Worm (Caenorhabditis elegans) whole organism, L4 larva: ENCODE results near the gene srh-11.

ENCODE experiments used
- F37D6.2 ChIP-seq: sonication (generic microtip); optimal IDR thresholded peaks from 2 replicates; lab custom pipeline; 2016; ENCODE audit warnings: mild to moderate bottlenecking, missing genetic modification characterization, missing compliant biosample characterization
- F44E2.7 ChIP-seq: fragments of 200-800 bp; sonication (Bioruptor generic); IDR thresholded peaks from 2 replicates; pipeline ENCODE4 v2.1.2; 2022; ENCODE audit warnings: missing genetic modification characterization, missing compliant biosample characterization
- ama-1 ChIP-seq: fragments of 150-350 bp; optimal IDR thresholded peaks from 2 replicates; lab custom pipeline; 2014; ENCODE audit warnings: inconsistent platforms, mixed read lengths
- ceh-62 ChIP-seq: sonication (generic microtip); optimal IDR thresholded peaks from 2 replicates; lab custom pipeline; 2017; ENCODE audit warnings: missing biosample characterization, missing genetic modification characterization
- cey-2 ChIP-seq: sonication (generic microtip); optimal IDR thresholded peaks from 3 replicates; lab custom pipeline; 2017; ENCODE audit warnings: missing genetic modification characterization, mild to moderate bottlenecking, missing compliant biosample characterization, antibody characterized with exemption, borderline replicate concordance; ENCODE audit not compliant: insufficient read depth
- fos-1 ChIP-seq: fragments of 150-350 bp; optimal IDR thresholded peaks from 2 replicates; lab custom pipeline; 2014; ENCODE audit warnings: missing biosample characterization, missing genetic modification characterization
- nhr-28 ChIP-seq: fragments of 150-350 bp; optimal IDR thresholded peaks from 2 replicates; lab custom pipeline; 2014; ENCODE audit warnings: missing biosample characterization, missing genetic modification characterization
- nhr-77 ChIP-seq: fragments of 150-350 bp; optimal IDR thresholded peaks from 2 replicates; lab custom pipeline; 2014; ENCODE audit warnings: missing biosample characterization, missing genetic modification characterization
- pha-4 ChIP-seq, 2 experiments: fragments of 150-350 bp in 1 of 2; fragments of 200-800 bp in 1 of 2; sonication (Bioruptor generic) in 1 of 2; IDR thresholded peaks in 1 of 2; optimal IDR thresholded peaks in 1 of 2; 2 replicates each; pipeline versions ENCODE4 v1.3.6 to Lab custom; 2014 to 2022; ENCODE audit warnings: missing genetic modification characterization in 2 of 2, missing genetic modification reagents in 2 of 2, missing biosample characterization in 1 of 2, missing compliant biosample characterization in 1 of 2
- php-3 ChIP-seq: fragments of 200-800 bp; sonication (Bioruptor generic); IDR thresholded peaks from 2 replicates; pipeline ENCODE4 v1.3.6; 2022; ENCODE audit warnings: missing genetic modification reagents, missing genetic modification characterization, missing compliant biosample characterization
- skn-1 ChIP-seq: fragments of 150-350 bp; optimal IDR thresholded peaks from 2 replicates; lab custom pipeline; 2014; ENCODE audit warnings: missing biosample characterization, missing genetic modification characterization
- spr-3 ChIP-seq: fragments of 200-800 bp; sonication (Bioruptor generic); optimal IDR thresholded peaks from 2 replicates; lab custom pipeline; 2018; ENCODE audit warnings: mild to moderate bottlenecking, missing genetic modification characterization, missing compliant biosample characterization
- unc-62 ChIP-seq, 3 experiments: fragments of 150-350 bp in 1 of 3; sonication (generic microtip); optimal IDR thresholded peaks in 2 of 3; peaks in 1 of 3; 1 replicate in 1 of 3; 2 replicates in 2 of 3; lab custom pipeline; 2014 to 2017; ENCODE audit warnings: missing biosample characterization in 3 of 3, missing genetic modification characterization in 3 of 3, missing genetic modification reagents in 3 of 3, missing genotype in 1 of 3

DNA sequence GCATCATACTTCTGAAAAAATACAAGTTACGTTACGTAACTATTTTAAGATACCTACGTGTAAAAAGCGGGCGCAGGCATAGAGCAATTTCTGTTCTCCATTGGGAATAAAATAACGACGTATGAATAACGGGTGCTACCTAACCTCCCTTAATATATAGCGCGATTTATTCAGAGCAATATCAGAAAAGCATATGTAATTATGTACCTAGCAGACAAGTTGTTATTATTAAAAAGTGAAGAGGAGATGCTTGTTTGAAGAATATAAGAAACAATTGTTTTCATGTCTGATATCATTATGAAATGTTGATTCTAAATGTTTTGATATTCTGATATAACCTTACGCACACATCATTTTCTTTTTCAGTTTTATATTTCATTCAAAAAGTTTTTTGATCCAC is at the start of gene srh-11:
- TF ChIP-seq nhr-77 (no peak), cey-2 (tag; lab: Kevin White, UChicago) (no peak), fos-1 (tag; lab: Kevin White, UChicago) (no peak), skn-1 (tag; lab: Kevin White, UChicago) (no peak), ama-1 (lab: Kevin White, UChicago) (no peak), nhr-28 (tag; lab: Kevin White, UChicago) (no peak), pha-4 (GFP tag; IDR thresholded peaks at IDR 0.05; lab: Robert Waterston, UW) (no peak), pha-4 (tag; optimal IDR thresholded peaks at IDR 0.05; lab: Kevin White, UChicago) (no peak), spr-3 (GFP tag; lab: Kevin White, UChicago) (no peak), unc-62 (GFP tag; optimal IDR thresholded peaks at IDR 0.05 in 1 of 2; lab: Kevin White, UChicago) (no peak), unc-62 (tag; optimal IDR thresholded peaks at IDR 0.05; lab: Kevin White, UChicago) (no peak), php-3 (GFP tag; lab: Robert Waterston, UW) (no peak), F37D6.2 (tag; lab: Kevin White, UChicago) (no peak), F44E2.7 (no peak), ceh-62 (tag; lab: Kevin White, UChicago) (no peak)
